In the genomic region with DNA sequence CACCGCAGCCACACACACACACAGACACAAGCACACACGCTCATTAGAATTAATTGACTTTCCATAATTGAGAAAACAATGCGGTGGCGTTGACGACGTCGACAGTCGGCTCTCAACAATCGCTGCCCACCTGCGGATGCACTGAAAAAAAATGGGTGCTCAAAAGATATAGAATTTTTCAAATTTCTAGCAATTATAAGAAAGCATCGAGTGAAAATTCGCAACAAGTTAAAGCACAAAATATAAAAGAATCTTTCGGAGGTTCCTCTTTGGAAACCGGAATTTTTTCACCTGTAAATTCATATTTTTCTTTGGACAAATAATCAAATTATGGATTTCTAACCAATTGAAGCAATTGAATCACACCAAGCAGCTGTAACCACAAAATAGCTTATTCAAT, we compare ENCODE assay signal across 2 fruit fly cellular contexts.
TF ChIP-seq lines count a peak whose summit lies in the region.

No protein-coding gene starts in this region.

TF ChIP-seq in whole organism, embryonic, 481 proteins besides CTCF, POLR2A, EP300 and RAD21 (continued from another document and continues in another):
- TF ChIP-seq tio (GFP tag; optimal IDR thresholded peaks at IDR 0.05; lab: Kevin White, UChicago) (peak; percentile 18), CG2712 (tag; optimal IDR thresholded peaks at IDR 0.05; lab: Kevin White, UChicago) (peak; percentile 30), ATbp (GFP tag; optimal IDR thresholded peaks at IDR 0.05; lab: Kevin White, UChicago) (peak; percentile 15), CG10979 (tag; optimal IDR thresholded peaks at IDR 0.05; lab: Kevin White, UChicago) (peak; percentile 49), CG18476 (GFP tag; optimal IDR thresholded peaks at IDR 0.05; lab: Kevin White, UChicago) (no peak), Dip2 (GFP tag; IDR thresholded peaks at IDR 0.05; lab: Robert Waterston, UW) (no peak), Med (GFP tag; lab: Kevin White, UChicago) (peak; percentile 9), Antp (GFP tag; optimal IDR thresholded peaks at IDR 0.05; lab: Kevin White, UChicago) (peak; percentile 5), HLH3B (GFP tag; IDR thresholded peaks at IDR 0.05; lab: Robert Waterston, UW) (peak; percentile 9; the same call in 1 of the 2 replicates), az2 (GFP tag; optimal IDR thresholded peaks at IDR 0.05; lab: Kevin White, UChicago) (peak; percentile 26), Xrp1 (GFP tag; IDR thresholded peaks at IDR 0.05; lab: Robert Waterston, UW) (peak; percentile 69; the same call in 1 of the 2 replicates), CG17359 (tag; optimal IDR thresholded peaks at IDR 0.05; lab: Kevin White, UChicago) (peak; percentile 8), CG17361 (GFP tag; IDR thresholded peaks at IDR 0.05; lab: Robert Waterston, UW) (0 out of 3 replicates have a peak, but pooled peaks have one; percentile 23), Hr78 (GFP tag; optimal IDR thresholded peaks at IDR 0.05; lab: Kevin White, UChicago) (no peak), lab (GFP tag; optimal IDR thresholded peaks at IDR 0.05; lab: Kevin White, UChicago) (peak; percentile 19), ase (GFP tag; IDR thresholded peaks at IDR 0.05; lab: Robert Waterston, UW) (no peak), Trl (optimal IDR thresholded peaks at IDR 0.05; lab: Kevin White, UChicago) (no peak), Trl (GFP tag; optimal IDR thresholded peaks at IDR 0.05; lab: Kevin White, UChicago) (no peak), dmrt11E (tag; optimal IDR thresholded peaks at IDR 0.05; lab: Kevin White, UChicago) (peak; percentile 45), CG8388 (GFP tag; optimal IDR thresholded peaks at IDR 0.05; lab: Kevin White, UChicago) (peak; percentile 10), CG31441 (GFP tag; IDR thresholded peaks at IDR 0.05; lab: Robert Waterston, UW) (0 out of 2 replicates have a peak, but pooled peaks have one; percentile 15), gem (tag; optimal IDR thresholded peaks at IDR 0.05; lab: Kevin White, UChicago) (peak; percentile 59), Chrac-16 (GFP tag; optimal IDR thresholded peaks at IDR 0.05; lab: Kevin White, UChicago) (peak; percentile 1), bsh (GFP tag; optimal IDR thresholded peaks at IDR 0.05; lab: Kevin White, UChicago) (peak; percentile 4 to 43), Mes4 (GFP tag; optimal IDR thresholded peaks at IDR 0.05; lab: Kevin White, UChicago) (no peak), CG10267 (tag; optimal IDR thresholded peaks at IDR 0.05; lab: Kevin White, UChicago) (peak; percentile 7), gsb (GFP tag; IDR thresholded peaks at IDR 0.05; lab: Robert Waterston, UW) (no peak), dan (GFP tag; IDR thresholded peaks at IDR 0.05; lab: Robert Waterston, UW) (no peak), prd (optimal IDR thresholded peaks at IDR 0.05; lab: Kevin White, UChicago) (no peak), prd (GFP tag; IDR thresholded peaks at IDR 0.05; lab: Robert Waterston, UW) (peak; percentile 55; the same call in 2 of the 3 replicates), CG7839 (tag; optimal IDR thresholded peaks at IDR 0.05; lab: Kevin White, UChicago) (peak; percentile 28), CkIIα-i1 (GFP tag; IDR thresholded peaks at IDR 0.05; lab: Robert Waterston, UW) (no peak), Ssrp (tag; optimal IDR thresholded peaks at IDR 0.05; lab: Kevin White, UChicago) (peak; percentile 28), tgo (GFP tag; IDR thresholded peaks at IDR 0.05; lab: Robert Waterston, UW) (peak; percentile 16; the same call in 1 of the 3 replicates), vvl (GFP tag; IDR thresholded peaks at IDR 0.05; lab: Robert Waterston, UW) (peak; percentile 47; the same call in 1 of the 2 replicates), tin (GFP tag; optimal IDR thresholded peaks at IDR 0.05; lab: Kevin White, UChicago) (peak; percentile 25), CG12391 (tag; optimal IDR thresholded peaks at IDR 0.05; lab: Kevin White, UChicago) (peak; percentile 17), YL-1 (GFP tag; optimal IDR thresholded peaks at IDR 0.05; lab: Kevin White, UChicago) (no peak), CrebB (tag; optimal IDR thresholded peaks at IDR 0.05; lab: Kevin White, UChicago) (no peak), CG32772 (GFP tag; IDR thresholded peaks at IDR 0.05; lab: Robert Waterston, UW) (0 out of 2 replicates have a peak, but pooled peaks have one; percentile 17), exex (tag; optimal IDR thresholded peaks at IDR 0.05; lab: Kevin White, UChicago) (no peak), Oli (tag; optimal IDR thresholded peaks at IDR 0.05; lab: Kevin White, UChicago) (peak; percentile 24), Adf1 (GFP tag; IDR thresholded peaks at IDR 0.05; lab: Robert Waterston, UW) (no peak), Drgx (GFP tag; IDR thresholded peaks at IDR 0.05; lab: Robert Waterston, UW) (peak; percentile 60), dmrt99B (tag; optimal IDR thresholded peaks at IDR 0.05; lab: Kevin White, UChicago) (peak; percentile 17), lola (GFP tag; optimal IDR thresholded peaks at IDR 0.05; lab: Kevin White, UChicago) (peak in 1 of 3 experiments; percentile 17), schlank (tag; optimal IDR thresholded peaks at IDR 0.05; lab: Kevin White, UChicago) (no peak), CG14710 (tag; optimal IDR thresholded peaks at IDR 0.05; lab: Kevin White, UChicago) (peak; percentile 2), Rx (GFP tag; IDR thresholded peaks at IDR 0.05; lab: Robert Waterston, UW) (no peak), mld (GFP tag; IDR thresholded peaks at IDR 0.05; lab: Robert Waterston, UW; ENCODE audit: partially characterized antibody) (no peak), otp (GFP tag; IDR thresholded peaks at IDR 0.05; lab: Robert Waterston, UW) (no peak), CG1233 (GFP tag; optimal IDR thresholded peaks at IDR 0.05; lab: Kevin White, UChicago) (no peak), CG18262 (tag; optimal IDR thresholded peaks at IDR 0.05; lab: Kevin White, UChicago) (peak; percentile 41), Gug (GFP tag; IDR thresholded peaks at IDR 0.05; lab: Robert Waterston, UW) (no peak), CG8765 (GFP tag; IDR thresholded peaks at IDR 0.05; lab: Robert Waterston, UW) (peak; percentile 8; the same call in 1 of the 2 replicates), Ada2b (GFP tag; IDR thresholded peaks at IDR 0.05; lab: Robert Waterston, UW) (0 out of 2 replicates have a peak, but pooled peaks have one; percentile 7), CG8089 (GFP tag; optimal IDR thresholded peaks at IDR 0.05; lab: Kevin White, UChicago) (no peak), D19A (tag; optimal IDR thresholded peaks at IDR 0.05; lab: Kevin White, UChicago) (no peak), pnt (GFP tag; optimal IDR thresholded peaks at IDR 0.05; lab: Kevin White, UChicago) (peak; percentile 8), ci (GFP tag; IDR thresholded peaks at IDR 0.05; lab: Robert Waterston, UW) (0 out of 3 replicates have a peak, but pooled peaks have one; percentile 38), lov (optimal IDR thresholded peaks at IDR 0.05; lab: Kevin White, UChicago) (no peak), lov (GFP tag; IDR thresholded peaks at IDR 0.05; lab: Robert Waterston, UW) (0 out of 3 replicates have a peak, but pooled peaks have one; percentile 41), CG4820 (GFP tag; optimal IDR thresholded peaks at IDR 0.05; lab: Kevin White, UChicago) (peak; percentile 24)

TF ChIP-seq in whole organism, prepupa, 60 proteins besides CTCF, POLR2A, EP300 and RAD21 (continued from another document):
- TF ChIP-seq Sox102F (GFP tag; optimal IDR thresholded peaks at IDR 0.05; lab: Kevin White, UChicago) (no peak), eg (GFP tag; IDR thresholded peaks at IDR 0.05; lab: Robert Waterston, UW) (peak; percentile 82), CG6792 (GFP tag; optimal IDR thresholded peaks at IDR 0.05; lab: Kevin White, UChicago) (peak; percentile 3), CG8319 (GFP tag; optimal IDR thresholded peaks at IDR 0.05; lab: Kevin White, UChicago) (no peak), Lpt (GFP tag; optimal IDR thresholded peaks at IDR 0.05; lab: Kevin White, UChicago) (peak; percentile 50), Met (GFP tag; optimal IDR thresholded peaks at IDR 0.05; lab: Kevin White, UChicago) (peak; percentile 33), CG11762 (GFP tag; optimal IDR thresholded peaks at IDR 0.05; lab: Kevin White, UChicago; ENCODE audit: insufficient read depth) (no peak), Eip78C (GFP tag; lab: Kevin White, UChicago) (peak; percentile 80), Eip75B (GFP tag; optimal IDR thresholded peaks at IDR 0.05; lab: Kevin White, UChicago) (peak; percentile 37), Sox15 (GFP tag; optimal IDR thresholded peaks at IDR 0.05; lab: Kevin White, UChicago) (no peak), fkh (GFP tag; optimal IDR thresholded peaks at IDR 0.05; lab: Kevin White, UChicago) (no peak), Gug (GFP tag; IDR thresholded peaks at IDR 0.05; lab: Robert Waterston, UW) (peak; percentile 53), topi (GFP tag; optimal IDR thresholded peaks at IDR 0.05; lab: Kevin White, UChicago) (peak; percentile 38), CG4318 (GFP tag; optimal IDR thresholded peaks at IDR 0.05; lab: Kevin White, UChicago) (peak; percentile 59), net (GFP tag; optimal IDR thresholded peaks at IDR 0.05; lab: Kevin White, UChicago) (peak; percentile 43), CG6808 (GFP tag; optimal IDR thresholded peaks at IDR 0.05; lab: Kevin White, UChicago) (no peak), CG7368 (GFP tag; optimal IDR thresholded peaks at IDR 0.05; lab: Kevin White, UChicago) (peak; percentile 9), fd85E (GFP tag; optimal IDR thresholded peaks at IDR 0.05; lab: Kevin White, UChicago) (no peak), Sox14 (GFP tag; optimal IDR thresholded peaks at IDR 0.05; lab: Kevin White, UChicago) (peak; percentile 28), Hr39 (GFP tag; optimal IDR thresholded peaks at IDR 0.05; lab: Kevin White, UChicago) (peak; percentile 37), dsx (GFP tag; optimal IDR thresholded peaks at IDR 0.05; lab: Kevin White, UChicago; ENCODE audit: poor library complexity, severe bottlenecking) (no peak), CG6163 (GFP tag; IDR thresholded peaks at IDR 0.05; lab: Robert Waterston, UW) (peak; percentile 63; the same call in 2 of the 3 replicates), CG8119 (GFP tag; IDR thresholded peaks at IDR 0.05; lab: Robert Waterston, UW) (peak; percentile 60; the same call in 2 of the 3 replicates), Eip93F (GFP tag; optimal IDR thresholded peaks at IDR 0.05; lab: Kevin White, UChicago) (no peak), CG6854 (GFP tag; optimal IDR thresholded peaks at IDR 0.05; lab: Kevin White, UChicago) (no peak), OdsH (GFP tag; optimal IDR thresholded peaks at IDR 0.05; lab: Kevin White, UChicago) (peak; percentile 49), CG10669 (GFP tag; optimal IDR thresholded peaks at IDR 0.05; lab: Kevin White, UChicago) (peak; percentile 10), CG32006 (GFP tag; optimal IDR thresholded peaks at IDR 0.05; lab: Kevin White, UChicago) (peak; percentile 67), pdm3 (GFP tag; optimal IDR thresholded peaks at IDR 0.05; lab: Kevin White, UChicago) (peak; percentile 47), fd59A (GFP tag; optimal IDR thresholded peaks at IDR 0.05; lab: Kevin White, UChicago) (no peak), CG10631 (GFP tag; optimal IDR thresholded peaks at IDR 0.05; lab: Kevin White, UChicago) (peak; percentile 42), Ets96B (tag; optimal IDR thresholded peaks at IDR 0.05; lab: Kevin White, UChicago) (no peak), CG3919 (GFP tag; optimal IDR thresholded peaks at IDR 0.05; lab: Kevin White, UChicago) (peak; percentile 48), Smox (GFP tag; optimal IDR thresholded peaks at IDR 0.05; lab: Kevin White, UChicago) (peak; percentile 20), CG1621 (tag; optimal IDR thresholded peaks at IDR 0.05; lab: Kevin White, UChicago) (no peak), CG11294 (GFP tag; IDR thresholded peaks at IDR 0.05; lab: Robert Waterston, UW) (peak; percentile 47), CG16779 (tag; optimal IDR thresholded peaks at IDR 0.05; lab: Kevin White, UChicago) (no peak)
TF ChIP-seq in whole organism, prepupa: peak in this region for 37.
